Worm (Caenorhabditis elegans) whole organism, L4 larva: ENCODE results near the gene str-35.
A peak's percentile ranks its signal among the peaks of the same experiment; 100 is the strongest.

Source experiments
- F37D6.2 ChIP-seq: sonication (generic microtip); optimal IDR thresholded peaks from 2 replicates; lab custom pipeline; 2016; ENCODE audit warnings: mild to moderate bottlenecking, missing genetic modification characterization, missing compliant biosample characterization
- F49E8.2 ChIP-seq: sonication (generic microtip); optimal IDR thresholded peaks from 2 replicates; lab custom pipeline; 2016; ENCODE audit warnings: missing compliant biosample characterization, mild to moderate bottlenecking, missing genetic modification characterization, borderline replicate concordance
- T26A8.4 ChIP-seq: fragments of 200-800 bp; sonication (Bioruptor generic); IDR thresholded peaks from 2 replicates; pipeline ENCODE4 v1.3.6; 2022; ENCODE audit warnings: missing genetic modification characterization, missing compliant biosample characterization
- Y5F2A.4 ChIP-seq: fragments of 200-800 bp; sonication (Bioruptor generic); optimal IDR thresholded peaks from 2 replicates; lab custom pipeline; 2018; ENCODE audit warnings: mild to moderate bottlenecking, missing genetic modification characterization, missing compliant biosample characterization
- aha-1 ChIP-seq: fragments of 150-350 bp; peaks from one replicate; lab custom pipeline; 2014; ENCODE audit warnings: missing biosample characterization, missing genetic modification characterization
- aly-2 ChIP-seq: sonication (generic microtip); optimal IDR thresholded peaks from 2 replicates; lab custom pipeline; 2018; ENCODE audit warnings: missing biosample characterization, missing genetic modification characterization
- ceh-20 ChIP-seq: fragments of 200-800 bp; sonication (Bioruptor generic); IDR thresholded peaks from 2 replicates; pipeline ENCODE4 v1.3.6; 2022; ENCODE audit warnings: missing genetic modification reagents, missing genetic modification characterization, missing compliant biosample characterization
- ceh-32 ChIP-seq: sonication (generic microtip); optimal IDR thresholded peaks from 2 replicates; lab custom pipeline; 2016; ENCODE audit warnings: mild to moderate bottlenecking, missing genetic modification characterization, missing compliant biosample characterization; ENCODE audit not compliant: poor library complexity
- ceh-62 ChIP-seq: sonication (generic microtip); optimal IDR thresholded peaks from 2 replicates; lab custom pipeline; 2017; ENCODE audit warnings: missing biosample characterization, missing genetic modification characterization
- daf-16 ChIP-seq, 3 experiments: sonication (generic microtip); optimal IDR thresholded peaks; 2 replicates each; lab custom pipeline; 2016 to 2017; ENCODE audit warnings: missing genetic modification characterization in 3 of 3, missing genetic modification reagents in 3 of 3, mild to moderate bottlenecking in 2 of 3, missing compliant biosample characterization in 2 of 3, missing biosample characterization in 1 of 3, moderate library complexity in 1 of 3
- dpl-1 ChIP-seq: fragments of 150-350 bp; optimal IDR thresholded peaks from 2 replicates; lab custom pipeline; 2014; ENCODE audit warnings: missing biosample characterization, missing genetic modification reagents, missing genetic modification characterization
- hmg-1.1 ChIP-seq: fragments of 200-800 bp; sonication (Bioruptor generic); IDR thresholded peaks from 2 replicates; pipeline ENCODE4 v1.3.6; 2022; ENCODE audit warnings: missing genetic modification reagents, missing genetic modification characterization, missing compliant biosample characterization
- lin-15B ChIP-seq: fragments of 150-350 bp; sonication (generic microtip); optimal IDR thresholded peaks from 3 replicates; lab custom pipeline; 2014; ENCODE audit warnings: missing biosample characterization, missing genetic modification characterization
- lin-39 ChIP-seq: fragments of 150-350 bp; optimal IDR thresholded peaks from 2 replicates; lab custom pipeline; 2014; ENCODE audit warnings: missing biosample characterization, missing genetic modification reagents, missing genetic modification characterization
- lsy-2 ChIP-seq, 2 experiments: fragments of 150-350 bp in 1 of 2; sonication (generic microtip) in 1 of 2; optimal IDR thresholded peaks; 2 replicates each; lab custom pipeline; 2014 to 2017; ENCODE audit warnings: missing biosample characterization in 2 of 2, missing genetic modification characterization in 2 of 2
- madf-9 ChIP-seq: fragments of 200-800 bp; sonication (Bioruptor generic); conservative IDR thresholded peaks from 2 replicates; pipeline ENCODE4 v1.3.6; 2022; ENCODE audit warnings: missing genetic modification reagents, missing genetic modification characterization, missing compliant biosample characterization
- mdl-1 ChIP-seq, 2 experiments: fragments of 150-350 bp in 1 of 2; sonication (generic microtip) in 1 of 2; optimal IDR thresholded peaks; 2 replicates each; lab custom pipeline; 2014 to 2017; ENCODE audit warnings: missing biosample characterization in 2 of 2, missing genetic modification characterization in 2 of 2
- mdt-29 ChIP-seq: fragments of 200-800 bp; sonication (Bioruptor generic); IDR thresholded peaks from 2 replicates; pipeline ENCODE4 v1.3.6; 2022; ENCODE audit warnings: missing genetic modification reagents, missing genetic modification characterization, missing compliant biosample characterization
- nhr-111 ChIP-seq: fragments of 200-800 bp; sonication (Bioruptor generic); optimal IDR thresholded peaks from 2 replicates; lab custom pipeline; 2018; ENCODE audit warnings: mild to moderate bottlenecking, missing genetic modification characterization, missing compliant biosample characterization
- nhr-41 ChIP-seq: fragments of 200-800 bp; sonication (Bioruptor generic); IDR thresholded peaks from 2 replicates; pipeline ENCODE4 v1.3.6; 2022; ENCODE audit warnings: missing genetic modification reagents, missing genetic modification characterization, missing compliant biosample characterization
- nhr-6 ChIP-seq: fragments of 150-350 bp; optimal IDR thresholded peaks from 2 replicates; lab custom pipeline; 2014; ENCODE audit warnings: missing biosample characterization, missing genetic modification characterization
- pha-4 ChIP-seq, 2 experiments: fragments of 150-350 bp in 1 of 2; fragments of 200-800 bp in 1 of 2; sonication (Bioruptor generic) in 1 of 2; IDR thresholded peaks in 1 of 2; optimal IDR thresholded peaks in 1 of 2; 2 replicates each; pipeline versions ENCODE4 v1.3.6 to Lab custom; 2014 to 2022; ENCODE audit warnings: missing genetic modification characterization in 2 of 2, missing genetic modification reagents in 2 of 2, missing biosample characterization in 1 of 2, missing compliant biosample characterization in 1 of 2
- set-16 ChIP-seq: fragments of 200-800 bp; sonication (Bioruptor generic); IDR thresholded peaks from 2 replicates; pipeline ENCODE4 v1.3.6; 2022; ENCODE audit warnings: missing genetic modification reagents, missing genetic modification characterization, missing compliant biosample characterization
- spr-3 ChIP-seq: fragments of 200-800 bp; sonication (Bioruptor generic); optimal IDR thresholded peaks from 2 replicates; lab custom pipeline; 2018; ENCODE audit warnings: mild to moderate bottlenecking, missing genetic modification characterization, missing compliant biosample characterization
- unc-62 ChIP-seq, 3 experiments: fragments of 150-350 bp in 1 of 3; sonication (generic microtip); optimal IDR thresholded peaks in 2 of 3; peaks in 1 of 3; 1 replicate in 1 of 3; 2 replicates in 2 of 3; lab custom pipeline; 2014 to 2017; ENCODE audit warnings: missing biosample characterization in 3 of 3, missing genetic modification characterization in 3 of 3, missing genetic modification reagents in 3 of 3, missing genotype in 1 of 3

str-35 gene

DNA sequence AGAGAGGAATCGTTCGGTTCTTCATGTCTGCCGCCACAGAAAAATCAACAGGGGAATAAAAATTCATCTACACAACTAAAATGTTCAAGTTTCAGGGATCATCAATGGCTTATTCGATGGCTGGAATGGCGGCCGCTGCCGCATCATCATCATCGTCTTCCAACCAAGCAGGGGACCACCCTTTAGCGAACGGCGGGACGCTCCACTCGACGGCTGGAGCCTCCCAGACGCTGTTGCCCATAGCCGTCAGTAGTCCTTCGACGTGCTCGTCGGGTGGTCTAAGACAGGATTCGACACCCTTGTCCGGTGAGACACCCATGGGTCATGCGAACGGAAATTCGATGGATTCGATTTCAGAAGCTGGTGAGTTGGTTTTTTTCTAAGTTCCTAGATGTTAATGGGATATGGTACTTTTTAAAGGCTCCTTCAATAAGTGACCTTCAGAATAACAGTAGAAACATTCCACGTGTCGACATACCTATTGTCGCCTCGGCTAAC is 29.3 kb downstream of the str-35 start:
- TF ChIP-seq mdt-29 (GFP tag; lab: Robert Waterston, UW) (no peak), Y5F2A.4 (GFP tag; lab: Kevin White, UChicago) (no peak), hmg-1.1 (no peak), madf-9 (GFP tag; lab: Robert Waterston, UW) (no peak), set-16 (GFP tag; lab: Robert Waterston, UW) (peak; percentile 73), F49E8.2 (tag; lab: Kevin White, UChicago) (no peak), dpl-1 (GFP tag; lab: Kevin White, UChicago) (no peak), F37D6.2 (tag; lab: Kevin White, UChicago) (no peak), ceh-62 (tag; lab: Kevin White, UChicago) (no peak), ceh-32 (tag; lab: Kevin White, UChicago) (no peak), daf-16 (GFP tag; optimal IDR thresholded peaks at IDR 0.05; lab: Kevin White, UChicago) (no peak), daf-16 (tag; optimal IDR thresholded peaks at IDR 0.05; lab: Kevin White, UChicago) (no peak), aly-2 (tag; lab: Kevin White, UChicago) (no peak), unc-62 (GFP tag; optimal IDR thresholded peaks at IDR 0.05 in 1 of 2; lab: Kevin White, UChicago) (peak in 1 of 2 experiments; percentile 98), unc-62 (tag; optimal IDR thresholded peaks at IDR 0.05; lab: Kevin White, UChicago) (no peak), spr-3 (GFP tag; lab: Kevin White, UChicago) (no peak)

DNA sequence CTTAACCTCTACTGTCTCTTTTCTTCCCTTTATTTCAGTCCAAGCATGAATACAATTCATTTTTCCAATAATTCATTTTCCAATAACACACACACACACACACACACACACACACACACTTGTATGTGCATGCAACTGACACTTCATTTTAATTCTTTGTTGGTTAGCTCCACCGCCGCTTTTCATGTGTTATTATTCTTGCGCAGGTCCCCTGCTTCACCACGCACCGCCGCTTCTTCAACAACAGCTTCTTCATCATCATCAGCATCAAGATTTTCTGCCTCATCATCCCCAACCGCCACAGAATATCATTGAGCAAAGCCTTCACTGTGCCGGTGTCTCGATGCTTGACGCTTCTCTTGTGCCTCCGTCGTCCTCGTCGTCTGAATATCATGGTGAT is 29.8 kb downstream of the str-35 start:
- TF ChIP-seq nhr-41 (no peak), unc-62 (GFP tag; optimal IDR thresholded peaks at IDR 0.05 in 1 of 2; lab: Kevin White, UChicago) (peak in 1 of 2 experiments; percentile 94), unc-62 (tag; optimal IDR thresholded peaks at IDR 0.05; lab: Kevin White, UChicago) (no peak), ceh-20 (no peak)

DNA sequence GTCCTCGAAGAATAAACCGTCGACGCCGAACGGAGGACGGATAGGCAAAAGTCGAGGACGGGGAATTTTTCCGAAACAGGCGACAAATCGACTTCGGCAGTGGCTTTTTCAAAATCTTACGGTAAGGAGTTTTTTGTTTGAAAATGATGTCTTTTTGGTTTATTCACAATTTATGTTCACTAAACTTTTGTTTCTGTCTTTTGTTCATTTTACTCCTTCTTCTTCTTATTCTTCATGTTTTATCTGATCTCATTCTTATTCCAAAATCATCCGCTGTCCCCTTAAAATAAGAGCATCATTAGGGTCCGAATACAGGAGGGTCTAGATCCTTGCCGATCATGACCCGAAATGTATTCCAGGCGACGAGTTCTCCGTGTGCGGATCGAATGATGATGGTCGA is 30.4 kb downstream of the str-35 start:
- no peak for TF ChIP-seq nhr-6 (tag; lab: Kevin White, UChicago)
- TF ChIP-seq unc-62 (GFP tag; optimal IDR thresholded peaks at IDR 0.05 in 1 of 2; lab: Kevin White, UChicago) = peak in 1 of 2 experiments; percentile 99
- no peak for TF ChIP-seq unc-62 (tag; optimal IDR thresholded peaks at IDR 0.05; lab: Kevin White, UChicago)
- TF ChIP-seq lin-39 = no peak

DNA sequence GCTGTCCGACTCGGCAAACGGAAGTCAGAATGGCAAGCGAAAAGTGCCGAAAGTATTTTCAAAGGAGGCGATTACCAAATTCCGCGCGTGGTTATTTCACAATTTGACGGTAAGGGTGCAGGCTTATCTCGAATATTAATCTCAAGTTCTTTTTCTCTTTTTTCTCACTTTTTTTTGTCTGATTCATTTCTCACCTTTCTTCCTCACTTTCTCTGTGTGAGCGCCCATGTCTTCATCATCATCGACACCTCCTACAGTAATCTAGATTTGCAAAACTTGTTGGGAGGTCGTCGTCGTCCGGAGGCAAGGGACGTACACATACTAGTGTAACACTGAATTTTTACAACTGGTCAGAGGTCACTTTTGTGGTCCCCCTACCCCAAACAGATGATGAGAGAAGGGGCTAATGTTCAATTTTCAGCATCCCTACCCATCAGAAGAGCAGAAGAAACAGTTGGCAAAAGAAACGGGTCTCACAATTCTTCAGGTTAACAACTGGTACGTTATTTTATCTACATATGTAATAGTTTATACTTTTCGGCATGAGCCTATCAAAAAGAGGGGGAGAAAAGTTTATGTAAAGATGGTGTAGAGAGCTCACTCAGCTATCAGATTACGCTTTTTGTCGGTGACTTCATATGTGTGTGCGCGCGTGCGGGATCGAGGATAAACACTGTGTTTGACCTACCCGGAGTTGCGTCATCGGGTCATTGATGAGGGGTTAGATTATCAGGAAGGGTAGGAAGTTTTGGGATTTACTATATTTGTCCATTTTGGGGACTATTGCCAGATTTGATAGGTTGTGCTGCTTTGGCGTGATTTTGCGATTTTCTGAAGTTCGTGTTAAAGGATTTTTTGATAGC is 31.0 kb downstream of the str-35 start:
- TF ChIP-seq unc-62 (GFP tag; optimal IDR thresholded peaks at IDR 0.05 in 1 of 2; lab: Kevin White, UChicago) (peak in 1 of 2 experiments; percentile 67), unc-62 (tag; optimal IDR thresholded peaks at IDR 0.05; lab: Kevin White, UChicago) (no peak), nhr-111 (GFP tag; lab: Kevin White, UChicago) (no peak), lin-15B (tag; lab: Kevin White, UChicago) (no peak), aly-2 (tag; lab: Kevin White, UChicago) (no peak)

DNA sequence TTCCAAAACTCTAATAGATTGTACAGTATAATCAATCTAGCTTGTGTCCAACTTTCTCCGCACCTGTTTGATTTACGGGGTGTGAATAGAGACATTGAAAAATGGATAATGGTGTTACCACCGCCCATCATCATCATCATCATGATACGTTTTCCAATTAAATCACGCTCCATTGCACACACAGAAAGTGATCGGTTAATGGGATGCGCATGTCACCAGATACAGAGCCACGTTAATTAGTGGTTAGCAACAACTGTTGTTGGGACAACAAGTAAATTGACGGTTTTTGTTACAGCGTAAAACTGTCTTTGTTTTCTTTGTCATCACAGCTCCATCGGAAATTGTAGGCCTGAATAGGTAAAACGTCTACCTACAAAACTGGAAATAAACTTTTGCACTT is 32.0 kb downstream of the str-35 start:
- TF ChIP-seq mdl-1 (tag; optimal IDR thresholded peaks at IDR 0.05; lab: Kevin White, UChicago) (no peak), unc-62 (GFP tag; optimal IDR thresholded peaks at IDR 0.05 in 1 of 2; lab: Kevin White, UChicago) (peak in 1 of 2 experiments; percentile 64), unc-62 (tag; optimal IDR thresholded peaks at IDR 0.05; lab: Kevin White, UChicago) (no peak), aha-1 (tag; lab: Kevin White, UChicago) (peak; percentile 78), T26A8.4 (GFP tag; lab: Robert Waterston, UW) (no peak), pha-4 (GFP tag; IDR thresholded peaks at IDR 0.05; lab: Robert Waterston, UW) (no peak), pha-4 (tag; optimal IDR thresholded peaks at IDR 0.05; lab: Kevin White, UChicago) (no peak), lsy-2 (tag; optimal IDR thresholded peaks at IDR 0.05; lab: Kevin White, UChicago) (no peak)

DNA sequence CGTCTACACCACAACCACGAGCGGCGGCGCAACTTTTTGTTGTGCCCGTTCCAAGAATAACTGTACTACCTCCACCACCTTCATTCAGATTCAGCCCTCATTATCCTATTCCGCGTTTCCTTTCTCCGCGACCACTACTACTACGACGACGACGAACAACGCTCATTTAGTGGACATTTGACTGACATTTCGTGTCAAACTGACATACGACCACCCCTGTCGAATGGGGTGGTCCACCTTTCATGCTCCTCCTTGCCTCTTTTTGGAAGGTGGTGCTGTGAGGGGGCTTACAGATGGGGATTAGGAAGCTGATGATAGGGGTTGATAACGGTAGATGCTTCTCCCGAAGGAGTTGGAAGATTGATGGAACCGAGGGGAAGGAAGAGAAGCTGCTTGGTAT is 32.5 kb downstream of the str-35 start:
- no peak for TF ChIP-seq dpl-1 (GFP tag; lab: Kevin White, UChicago)
- TF ChIP-seq unc-62 (GFP tag; optimal IDR thresholded peaks at IDR 0.05 in 1 of 2; lab: Kevin White, UChicago) = peak in 1 of 2 experiments; percentile 100
- no peak for TF ChIP-seq unc-62 (tag; optimal IDR thresholded peaks at IDR 0.05; lab: Kevin White, UChicago)
